Worm (Caenorhabditis elegans) whole organism, L1 larva: ENCODE data around the gene ribo-1.

Experiments used
- C04F5.9 ChIP-seq: sonication (generic microtip); optimal IDR thresholded peaks from 2 replicates; lab custom pipeline; 2016; ENCODE audit warnings: missing genetic modification characterization, missing compliant biosample characterization
- C16A3.4 ChIP-seq: fragments of 150-350 bp; optimal IDR thresholded peaks from 2 replicates; lab custom pipeline; 2014; ENCODE audit warnings: missing biosample characterization, missing genetic modification characterization
- C34B4.2 ChIP-seq: sonication (generic microtip); optimal IDR thresholded peaks from 2 replicates; lab custom pipeline; 2017; ENCODE audit warnings: mild to moderate bottlenecking, missing genetic modification characterization, missing compliant biosample characterization
- Y116A8C.19 ChIP-seq: sonication (generic microtip); optimal IDR thresholded peaks from 2 replicates; lab custom pipeline; 2016; ENCODE audit warnings: missing compliant biosample characterization, missing genetic modification characterization, borderline replicate concordance
- ama-1 ChIP-seq: fragments of 150-350 bp; optimal IDR thresholded peaks from 2 replicates; lab custom pipeline; 2014
- ceh-63 ChIP-seq: fragments of 200-800 bp; sonication (Bioruptor generic); optimal IDR thresholded peaks from 2 replicates; lab custom pipeline; 2018; ENCODE audit warnings: mild to moderate bottlenecking, missing genetic modification characterization, missing compliant biosample characterization
- ceh-88 ChIP-seq: fragments of 200-800 bp; sonication (Bioruptor generic); IDR thresholded peaks from 2 replicates; pipeline ENCODE4 v1.3.6; 2022; ENCODE audit warnings: missing genetic modification characterization, missing compliant biosample characterization
- dsc-1 ChIP-seq: sonication (generic microtip); optimal IDR thresholded peaks from 2 replicates; lab custom pipeline; 2016; ENCODE audit warnings: mild to moderate bottlenecking, missing genetic modification characterization, missing compliant biosample characterization
- egl-27 ChIP-seq, 2 experiments: fragments of 150-350 bp in 1 of 2; sonication (generic microtip); optimal IDR thresholded peaks; 3 replicates each; lab custom pipeline; 2017 to 2018; ENCODE audit warnings: missing biosample characterization in 2 of 2, missing genetic modification characterization in 2 of 2, missing genetic modification reagents in 2 of 2
- fkh-10 ChIP-seq: sonication (generic microtip); optimal IDR thresholded peaks from 2 replicates; lab custom pipeline; 2017; ENCODE audit warnings: missing biosample characterization, missing genetic modification reagents, missing genetic modification characterization
- fkh-4 ChIP-seq: sonication (generic microtip); optimal IDR thresholded peaks from 2 replicates; lab custom pipeline; 2016; ENCODE audit warnings: missing compliant biosample characterization, missing genetic modification characterization, borderline replicate concordance
- fkh-8 ChIP-seq: sonication (generic microtip); optimal IDR thresholded peaks from 2 replicates; lab custom pipeline; 2016; ENCODE audit warnings: mild to moderate bottlenecking, missing genetic modification characterization, missing compliant biosample characterization
- grh-1 ChIP-seq: fragments of 200-800 bp; sonication (Bioruptor generic); IDR thresholded peaks from 2 replicates; pipeline ENCODE4 v1.3.6; 2022; ENCODE audit warnings: missing genetic modification reagents, missing genetic modification characterization, missing compliant biosample characterization
- hlh-17 ChIP-seq: fragments of 200-800 bp; sonication (Bioruptor generic); optimal IDR thresholded peaks from 2 replicates; lab custom pipeline; 2018; ENCODE audit warnings: missing genetic modification characterization, mild to moderate bottlenecking, missing compliant biosample characterization, moderate library complexity, borderline replicate concordance
- hpl-2 ChIP-seq: fragments of 150-350 bp; optimal IDR thresholded peaks from 2 replicates; lab custom pipeline; 2014; ENCODE audit warnings: missing biosample characterization, missing genetic modification reagents, missing genetic modification characterization
- irx-1 ChIP-seq: sonication (generic microtip); optimal IDR thresholded peaks from 2 replicates; lab custom pipeline; 2016; ENCODE audit warnings: missing genetic modification characterization, missing compliant biosample characterization
- isw-1 ChIP-seq: fragments of 200-800 bp; sonication (Bioruptor generic); IDR thresholded peaks from 2 replicates; pipeline ENCODE4 v1.3.6; 2022; ENCODE audit warnings: missing genetic modification characterization, missing compliant biosample characterization
- jun-1 ChIP-seq: fragments of 150-350 bp; optimal IDR thresholded peaks from 2 replicates; lab custom pipeline; 2014; ENCODE audit warnings: missing biosample characterization, missing genetic modification reagents, missing genetic modification characterization
- lin-13 ChIP-seq: fragments of 150-350 bp; optimal IDR thresholded peaks from 2 replicates; lab custom pipeline; 2014; ENCODE audit warnings: missing biosample characterization, missing genetic modification reagents, missing genetic modification characterization
- lin-14 ChIP-seq: fragments of 200-800 bp; sonication (Bioruptor generic); optimal IDR thresholded peaks from 2 replicates; lab custom pipeline; 2018; ENCODE audit warnings: mild to moderate bottlenecking, missing genetic modification characterization, moderate library complexity, missing compliant biosample characterization
- lsy-2 ChIP-seq, 2 experiments: fragments of 150-350 bp; optimal IDR thresholded peaks; 2 replicates each; lab custom pipeline; 2014; ENCODE audit warnings: missing biosample characterization in 2 of 2, missing genetic modification characterization in 2 of 2
- mef-2 ChIP-seq: fragments of 150-350 bp; optimal IDR thresholded peaks from 2 replicates; lab custom pipeline; 2014; ENCODE audit warnings: missing biosample characterization, missing genetic modification characterization
- nhr-11 ChIP-seq: fragments of 150-350 bp; optimal IDR thresholded peaks from 2 replicates; lab custom pipeline; 2014; ENCODE audit warnings: missing biosample characterization, missing genetic modification characterization
- nhr-12 ChIP-seq: sonication (generic microtip); optimal IDR thresholded peaks from 2 replicates; lab custom pipeline; 2017; ENCODE audit warnings: missing biosample characterization, missing genetic modification characterization
- nhr-19 ChIP-seq: fragments of 200-800 bp; sonication (Bioruptor generic); conservative IDR thresholded peaks from 2 replicates; pipeline ENCODE4 v1.3.6; 2022; ENCODE audit warnings: missing genetic modification characterization, missing compliant biosample characterization
- nhr-20 ChIP-seq: sonication (generic microtip); optimal IDR thresholded peaks from 2 replicates; lab custom pipeline; 2016; ENCODE audit warnings: mild to moderate bottlenecking, missing genetic modification characterization, missing compliant biosample characterization
- nhr-237 ChIP-seq: fragments of 150-350 bp; optimal IDR thresholded peaks from 2 replicates; lab custom pipeline; 2014; ENCODE audit warnings: missing biosample characterization, missing genetic modification characterization
- nhr-47 ChIP-seq: sonication (generic microtip); optimal IDR thresholded peaks from 2 replicates; lab custom pipeline; 2016; ENCODE audit warnings: mild to moderate bottlenecking, missing genetic modification characterization, moderate library complexity, missing compliant biosample characterization
- nhr-71 ChIP-seq: sonication (generic microtip); optimal IDR thresholded peaks from 2 replicates; lab custom pipeline; 2016; ENCODE audit warnings: mild to moderate bottlenecking, missing genetic modification characterization, moderate library complexity, missing compliant biosample characterization
- nhr-84 ChIP-seq: sonication (generic microtip); optimal IDR thresholded peaks from 2 replicates; lab custom pipeline; 2017; ENCODE audit warnings: missing biosample characterization, missing genetic modification characterization
- nhr-85 ChIP-seq: sonication (generic microtip); peaks from one replicate; lab custom pipeline; 2016; ENCODE audit warnings: missing genetic modification characterization, inconsistent platforms, missing compliant biosample characterization
- nhr-90 ChIP-seq: sonication (generic microtip); optimal IDR thresholded peaks from 2 replicates; lab custom pipeline; 2016; ENCODE audit warnings: mild to moderate bottlenecking, missing genetic modification characterization, missing compliant biosample characterization; ENCODE audit not compliant: poor library complexity
- pax-3 ChIP-seq: fragments of 200-800 bp; sonication (Bioruptor generic); optimal IDR thresholded peaks from 2 replicates; lab custom pipeline; 2018; ENCODE audit warnings: mild to moderate bottlenecking, missing genetic modification characterization, moderate library complexity, missing compliant biosample characterization
- rnt-1 ChIP-seq: sonication (generic microtip); optimal IDR thresholded peaks from 2 replicates; lab custom pipeline; 2016; ENCODE audit warnings: mild to moderate bottlenecking, missing genetic modification characterization, moderate library complexity, missing compliant biosample characterization
- skn-1 ChIP-seq: fragments of 150-350 bp; optimal IDR thresholded peaks from 2 replicates; lab custom pipeline; 2014; ENCODE audit warnings: missing biosample characterization, missing genetic modification characterization
- snpc-4 ChIP-seq: fragments of 150-350 bp; optimal IDR thresholded peaks from 2 replicates; lab custom pipeline; 2014; ENCODE audit warnings: missing biosample characterization, missing genetic modification characterization
- snu-23 ChIP-seq: sonication (generic microtip); optimal IDR thresholded peaks from 2 replicates; lab custom pipeline; 2016; ENCODE audit warnings: missing genetic modification characterization, missing compliant biosample characterization
- sox-4 ChIP-seq: sonication (generic microtip); optimal IDR thresholded peaks from 2 replicates; lab custom pipeline; 2016; ENCODE audit warnings: missing genetic modification characterization, missing compliant biosample characterization
- sptf-1 ChIP-seq: fragments of 150-350 bp; optimal IDR thresholded peaks from 2 replicates; lab custom pipeline; 2014; ENCODE audit warnings: missing biosample characterization, missing genetic modification characterization
- sup-37 ChIP-seq: fragments of 200-800 bp; sonication (Bioruptor generic); optimal IDR thresholded peaks from 2 replicates; lab custom pipeline; 2018; ENCODE audit warnings: mild to moderate bottlenecking, missing genetic modification characterization, missing compliant biosample characterization
- swsn-7 ChIP-seq: sonication (generic microtip); optimal IDR thresholded peaks from 2 replicates; lab custom pipeline; 2016; ENCODE audit warnings: missing genetic modification characterization, missing compliant biosample characterization
- tlp-1 ChIP-seq: fragments of 150-350 bp; optimal IDR thresholded peaks from 2 replicates; lab custom pipeline; 2014; ENCODE audit warnings: missing biosample characterization, missing genetic modification characterization
- unc-86 ChIP-seq: sonication (generic microtip); optimal IDR thresholded peaks from 2 replicates; lab custom pipeline; 2016; ENCODE audit warnings: missing genetic modification characterization, missing compliant biosample characterization
- unc-98 ChIP-seq: fragments of 200-800 bp; sonication (Bioruptor generic); IDR thresholded peaks from 2 replicates; pipeline ENCODE4 v1.3.6; 2022; ENCODE audit warnings: missing genetic modification characterization, missing compliant biosample characterization
- xbp-1 ChIP-seq: sonication (generic microtip); optimal IDR thresholded peaks from 2 replicates; lab custom pipeline; 2016; ENCODE audit warnings: missing genetic modification characterization, missing compliant biosample characterization
- zag-1 ChIP-seq: fragments of 150-350 bp; optimal IDR thresholded peaks from 2 replicates; lab custom pipeline; 2014; ENCODE audit warnings: missing biosample characterization, missing genetic modification characterization

Gene ribo-1

ce11 chrIV:6878912-6879554 is 31.4 kb upstream of the ribo-1 start (continued):
- TF ChIP-seq lsy-2 (tag; optimal IDR thresholded peaks at IDR 0.05; lab: Kevin White, UChicago): peak; percentile 70 to 84
- no peak for TF ChIP-seq nhr-84 (tag; lab: Kevin White, UChicago)
- no peak for TF ChIP-seq nhr-85 (tag; lab: Kevin White, UChicago)
- peak; percentile 18 for TF ChIP-seq lin-13
- peak; percentile 76 for TF ChIP-seq mef-2
- peak; percentile 90 for TF ChIP-seq rnt-1 (tag; lab: Kevin White, UChicago)
- TF ChIP-seq unc-98 (GFP tag; lab: Robert Waterston, UW): 0 out of 2 replicates have a peak, but pooled peaks have one; percentile 54
- TF ChIP-seq egl-27 (tag; optimal IDR thresholded peaks at IDR 0.05; lab: Kevin White, UChicago): peak; percentile 76 to 82
- TF ChIP-seq nhr-237 (tag; lab: Kevin White, UChicago): peak; percentile 44
- no peak for TF ChIP-seq zag-1 (tag; lab: Kevin White, UChicago)
- TF ChIP-seq snpc-4 (tag; lab: Kevin White, UChicago): no peak
- TF ChIP-seq sup-37 (GFP tag; lab: Kevin White, UChicago): peak; percentile 21
- peak; percentile 97 for TF ChIP-seq lin-14
- TF ChIP-seq nhr-90 (tag; lab: Kevin White, UChicago): no peak
- no peak for TF ChIP-seq ceh-63 (GFP tag; lab: Kevin White, UChicago)
- TF ChIP-seq unc-86 (tag; lab: Kevin White, UChicago): peak; percentile 63
- peak; percentile 54 for TF ChIP-seq jun-1 (tag; lab: Kevin White, UChicago)
- TF ChIP-seq nhr-20 (tag; lab: Kevin White, UChicago): peak; percentile 78
- peak; percentile 68 for TF ChIP-seq swsn-7 (tag; lab: Kevin White, UChicago)
- TF ChIP-seq ama-1 (lab: Kevin White, UChicago): no peak
- TF ChIP-seq snu-23 (GFP tag; lab: Kevin White, UChicago): peak; percentile 75
- TF ChIP-seq nhr-12 (tag; lab: Kevin White, UChicago): no peak
- TF ChIP-seq irx-1 (tag; lab: Kevin White, UChicago): peak; percentile 70
- no peak for TF ChIP-seq pax-3 (tag; lab: Kevin White, UChicago)
- TF ChIP-seq isw-1: peak; percentile 22; the same call in 1 of the 2 replicates
- no peak for TF ChIP-seq tlp-1
- peak; percentile 78 for TF ChIP-seq fkh-10
- no peak for TF ChIP-seq hpl-2 (GFP tag; lab: Kevin White, UChicago)
- peak; percentile 57 for TF ChIP-seq nhr-11
- TF ChIP-seq ceh-88 (GFP tag; lab: Robert Waterston, UW): no peak
- peak; percentile 94 for TF ChIP-seq nhr-19 (GFP tag; lab: Robert Waterston, UW)
- TF ChIP-seq sptf-1 (tag; lab: Kevin White, UChicago): no peak
- peak; percentile 51 for TF ChIP-seq xbp-1 (tag; lab: Kevin White, UChicago)
- TF ChIP-seq fkh-4 (tag; lab: Kevin White, UChicago): no peak
- TF ChIP-seq C34B4.2 (tag; lab: Kevin White, UChicago): no peak
- no peak for TF ChIP-seq C04F5.9 (tag; lab: Kevin White, UChicago)
- TF ChIP-seq skn-1: peak; percentile 75
- TF ChIP-seq, all 84 proteins: peak for 40

- TF ChIP-seq Y116A8C.19 (tag; lab: Kevin White, UChicago) (no peak), nhr-71 (peak; percentile 45), sox-4 (peak; percentile 48), C16A3.4 (tag; lab: Kevin White, UChicago) (no peak), fkh-8 (peak; percentile 64), nhr-85 (tag; lab: Kevin White, UChicago) (no peak), grh-1 (GFP tag; lab: Robert Waterston, UW) (no peak), nhr-47 (tag; lab: Kevin White, UChicago) (peak; percentile 19), jun-1 (tag; lab: Kevin White, UChicago) (no peak), hlh-17 (no peak), dsc-1 (tag; lab: Kevin White, UChicago) (peak; percentile 51)
Measured at ce11 chrIV:6879666-6880210, 30.7 kb upstream of the ribo-1 start.
